Worm (Caenorhabditis elegans): ENCODE measurements around the gene R08C7.8.
A peak's percentile ranks its signal among the peaks of the same experiment; 100 is the strongest.

Gene R08C7.8

DNA sequence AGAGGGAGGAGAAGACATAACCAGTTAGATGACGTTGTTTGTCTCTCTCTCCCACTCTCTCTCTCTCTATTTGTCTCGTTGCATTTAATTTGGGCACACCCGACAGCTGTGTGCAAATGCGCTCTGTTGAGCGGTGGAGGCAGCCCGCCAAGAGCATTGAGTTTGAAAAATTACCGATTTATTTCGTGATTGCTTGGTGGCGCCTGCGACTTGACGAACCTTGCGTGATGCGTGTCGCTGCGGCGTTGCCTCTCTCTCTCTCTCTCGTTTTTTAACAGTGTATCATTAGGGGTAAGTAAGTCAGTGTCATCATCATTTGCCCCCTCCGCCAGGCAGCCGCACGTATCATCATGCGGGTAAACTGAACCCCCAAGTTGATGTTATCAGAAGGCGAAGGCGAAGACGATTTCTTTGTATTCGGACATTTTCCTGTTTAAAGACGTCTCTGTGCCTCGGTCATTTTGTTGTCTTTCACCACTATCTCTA is 28.2 kb downstream of the R08C7.8 start (continued):
- TF ChIP-seq egrh-3 (GFP tag; IDR thresholded peaks at IDR 0.05): 0 out of 2 replicates have a peak, but pooled peaks have one; percentile 8

ce11 chrIV:4405126-4405525 is 29.2 kb downstream of the R08C7.8 start, which contains the start of gene Y24D9A.7:
Gene Y24D9A.7, minus strand, starts transcription at chrIV:4405171.
- TF ChIP-seq lsy-27 (tag; optimal IDR thresholded peaks at IDR 0.05; ENCODE audit: borderline replicate concordance, insufficient read depth) (no peak), lin-54 (GFP tag; optimal IDR thresholded peaks at IDR 0.05) (peak; percentile 2), nhr-80 (tag; optimal IDR thresholded peaks at IDR 0.05) (peak; percentile 49), zim-3 (tag; optimal IDR thresholded peaks at IDR 0.05) (peak; percentile 6)

- 0 out of 2 replicates have a peak, but pooled peaks have one; percentile 24 for TF ChIP-seq mcd-1 (GFP tag; IDR thresholded peaks at IDR 0.05)
- 0 out of 2 replicates have a peak, but pooled peaks have one; percentile 10 for TF ChIP-seq zfh-2 (GFP tag; conservative IDR thresholded peaks at IDR 0.05)
- TF ChIP-seq cebp-2 (GFP tag; IDR thresholded peaks at IDR 0.05): no peak
Observed at ce11 chrIV:4403870-4404269, 30.5 kb downstream of the R08C7.8 start.

ce11 chrIV:4402413-4402812 is 31.9 kb downstream of the R08C7.8 start:
- TF ChIP-seq bed-2 (GFP tag; IDR thresholded peaks at IDR 0.05) (no peak), ccch-3 (GFP tag; optimal IDR thresholded peaks at IDR 0.05) (no peak), ztf-28 (GFP tag; IDR thresholded peaks at IDR 0.05) (no peak), tlf-1 (GFP tag; optimal IDR thresholded peaks at IDR 0.05) (no peak), unc-62 (GFP tag; optimal IDR thresholded peaks at IDR 0.05) (no peak), zfh-2 (GFP tag; conservative IDR thresholded peaks at IDR 0.05) (no peak), atf-7 (tag; optimal IDR thresholded peaks at IDR 0.05) (no peak), F52B5.7 (tag; optimal IDR thresholded peaks at IDR 0.05) (no peak), dpff-1 (tag; optimal IDR thresholded peaks at IDR 0.05) (no peak), ztf-26 (tag; optimal IDR thresholded peaks at IDR 0.05) (peak; percentile 17), F39B2.1 (GFP tag; IDR thresholded peaks at IDR 0.05) (no peak), somi-1 (GFP tag; optimal IDR thresholded peaks at IDR 0.05) (peak; percentile 1), F37B4.10 (GFP tag; IDR thresholded peaks at IDR 0.05) (no peak), lin-40 (tag; optimal IDR thresholded peaks at IDR 0.05) (peak; percentile 21), rpc-1 (optimal IDR thresholded peaks at IDR 0.05) (no peak), rpc-1 (tag; optimal IDR thresholded peaks at IDR 0.05) (no peak), attf-5 (GFP tag; optimal IDR thresholded peaks at IDR 0.05) (no peak), zim-3 (tag; optimal IDR thresholded peaks at IDR 0.05) (no peak), chd-7 (tag; optimal IDR thresholded peaks at IDR 0.05) (no peak), cebp-2 (GFP tag; IDR thresholded peaks at IDR 0.05) (no peak), F57A8.1 (GFP tag; optimal IDR thresholded peaks at IDR 0.05) (no peak), K12H6.12 (tag; optimal IDR thresholded peaks at IDR 0.05) (no peak)

DNA sequence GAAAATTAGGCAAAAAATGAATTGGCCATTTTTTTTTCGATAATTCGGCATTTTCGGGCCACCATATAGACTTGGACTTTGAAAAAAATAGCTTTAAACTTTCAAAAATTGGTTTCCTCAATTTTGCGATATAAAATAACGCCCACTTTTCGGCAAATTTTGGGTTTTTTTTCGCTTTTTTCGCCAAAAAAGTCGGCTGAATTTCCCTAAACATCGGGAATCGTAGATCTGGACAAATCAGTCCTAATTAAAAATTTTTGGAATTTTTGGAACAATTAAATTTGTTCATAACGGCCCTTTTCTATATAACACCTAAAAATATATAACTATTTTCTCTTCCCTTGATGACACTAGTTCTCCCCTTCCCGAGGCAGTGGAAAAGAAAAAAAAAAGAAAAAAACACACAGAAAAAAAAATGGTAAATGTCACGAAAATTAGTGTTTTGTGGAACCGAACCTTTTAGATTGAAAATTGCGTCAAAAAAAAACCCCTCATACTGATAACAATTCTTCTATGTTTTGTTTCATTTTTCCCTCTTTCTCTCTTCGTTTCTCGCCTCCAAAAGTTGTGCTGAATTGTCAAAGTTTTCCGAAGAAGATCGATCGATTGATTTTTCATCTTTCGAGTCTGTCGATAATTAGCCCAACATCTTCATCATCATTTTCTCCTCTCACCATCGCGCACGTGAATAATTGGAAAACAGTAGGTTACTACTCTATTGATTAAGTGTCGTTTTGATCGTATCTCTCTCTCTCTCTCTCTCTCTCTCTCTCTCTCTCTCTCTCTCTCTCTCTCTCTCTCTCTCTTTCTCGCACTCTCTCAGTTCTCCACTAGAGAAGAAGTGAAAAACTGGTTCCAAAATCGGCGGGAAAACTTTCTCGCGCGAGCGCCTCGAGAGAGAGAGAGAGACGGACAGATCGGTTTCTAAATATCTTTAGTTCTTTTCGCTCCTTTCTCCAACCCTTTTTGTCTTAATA is 33.7 kb downstream of the R08C7.8 start, which contains the start of gene Y24D9A.6:
Gene Y24D9A.6, minus strand, starts transcription at position 51 of the 977 bp plus-strand sequence.
- TF ChIP-seq D2030.7 (GFP tag; IDR thresholded peaks at IDR 0.05): no peak
- TF ChIP-seq egl-18 (GFP tag; IDR thresholded peaks at IDR 0.05): no peak
- TF ChIP-seq B0019.2 (GFP tag; conservative IDR thresholded peaks at IDR 0.05): no peak
- peak; percentile 33; the same call in 1 of the 2 replicates for TF ChIP-seq egrh-3 (GFP tag; IDR thresholded peaks at IDR 0.05)
- TF ChIP-seq nhr-80 (tag; optimal IDR thresholded peaks at IDR 0.05): peak; percentile 1
- TF ChIP-seq nhr-90 (tag; optimal IDR thresholded peaks at IDR 0.05): no peak
- TF ChIP-seq hmg-1.2 (GFP tag; IDR thresholded peaks at IDR 0.05): peak; percentile 63
- TF ChIP-seq dox-1 (GFP tag; IDR thresholded peaks at IDR 0.05): no peak
- no peak for TF ChIP-seq unc-130 (GFP tag; optimal IDR thresholded peaks at IDR 0.05)
- TF ChIP-seq dpff-1 (tag; optimal IDR thresholded peaks at IDR 0.05): no peak
- TF ChIP-seq lin-26 (GFP tag; IDR thresholded peaks at IDR 0.05): 0 out of 2 replicates have a peak, but pooled peaks have one; percentile 33
- TF ChIP-seq somi-1 (GFP tag; optimal IDR thresholded peaks at IDR 0.05): peak; percentile 84
- TF ChIP-seq ztf-26 (tag; optimal IDR thresholded peaks at IDR 0.05): peak; percentile 91
- TF ChIP-seq Y67H2A.10 (GFP tag; conservative IDR thresholded peaks at IDR 0.05): no peak
- TF ChIP-seq mcd-1 (GFP tag; IDR thresholded peaks at IDR 0.05): peak; percentile 60
- peak; percentile 45; the same call in 1 of the 2 replicates for TF ChIP-seq B0336.3 (GFP tag; IDR thresholded peaks at IDR 0.05)
- no peak for TF ChIP-seq T07F8.4 (tag; optimal IDR thresholded peaks at IDR 0.05)
- no peak for TF ChIP-seq ztf-25 (GFP tag; IDR thresholded peaks at IDR 0.05)
- no peak for TF ChIP-seq nhr-120 (GFP tag; IDR thresholded peaks at IDR 0.05)

Data from whole organism, young adult.